Worm (Caenorhabditis elegans): ENCODE data around the gene psr-1.

Gene psr-1

DNA sequence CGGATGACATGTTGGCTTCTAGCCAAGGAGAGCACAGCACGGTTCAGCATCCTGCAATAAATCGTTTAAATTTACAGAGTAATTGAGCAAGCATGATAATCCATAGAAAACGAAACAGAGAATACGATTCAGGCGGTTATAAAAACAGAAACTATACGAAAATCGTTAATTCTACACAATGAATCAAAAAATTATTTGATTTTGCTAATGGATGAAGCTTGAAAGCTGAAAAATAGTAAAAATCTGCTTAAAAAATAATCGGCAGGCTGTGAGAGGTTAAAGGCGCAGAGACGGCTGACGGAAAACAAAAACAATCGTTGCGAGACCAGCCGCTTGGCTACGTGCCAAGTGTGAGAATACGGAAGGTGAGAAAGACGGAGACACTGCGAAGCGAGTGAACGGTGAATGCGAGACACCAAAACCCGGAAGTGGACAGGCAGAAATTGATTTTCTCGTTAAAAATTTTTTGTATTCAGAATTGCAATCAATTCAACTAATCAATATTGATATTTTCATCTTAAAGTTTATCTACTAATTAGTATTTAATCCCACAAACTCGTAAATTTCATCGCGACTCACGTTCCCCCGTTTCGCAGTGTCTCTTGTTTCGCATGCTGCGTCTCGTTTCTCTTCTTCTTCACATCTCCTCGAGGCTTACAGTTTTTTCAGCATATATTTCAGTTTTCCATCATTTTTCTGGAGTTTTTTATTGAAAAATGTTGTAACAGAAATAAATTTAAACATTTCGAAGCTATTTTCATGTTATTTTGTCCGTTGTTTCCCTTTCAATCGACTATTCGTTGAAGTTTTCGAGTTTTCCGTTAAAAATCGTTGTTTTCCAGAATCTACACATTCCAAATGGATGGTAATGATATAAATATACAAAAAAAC is 7.3 kb downstream of the psr-1 start, which contains the start of the genes F29B9.11 and jmjd-1.2:
TSS of gene F29B9.11 (minus strand) at position 51 of the 891 bp plus-strand sequence.
TSS of gene jmjd-1.2 (plus strand) at position 841 of the 891 bp plus-strand sequence.
- TF ChIP-seq ceh-31 (tag; optimal IDR thresholded peaks at IDR 0.05), result peak; percentile 100
- TF ChIP-seq madf-2 (tag; optimal IDR thresholded peaks at IDR 0.05), result peak; percentile 58
- TF ChIP-seq syd-9 (tag; optimal IDR thresholded peaks at IDR 0.05), result peak; percentile 90
- TF ChIP-seq unc-42 (tag; optimal IDR thresholded peaks at IDR 0.05), result peak; percentile 83
- peak; percentile 8 for TF ChIP-seq ceh-9 (tag; optimal IDR thresholded peaks at IDR 0.05)
- TF ChIP-seq pha-4 (tag; optimal IDR thresholded peaks at IDR 0.05), result no peak
- TF ChIP-seq dve-1 (tag; optimal IDR thresholded peaks at IDR 0.05), result peak; percentile 39
- peak; percentile 83 for TF ChIP-seq pha-2 (tag; optimal IDR thresholded peaks at IDR 0.05)
- TF ChIP-seq ztf-16 (tag; optimal IDR thresholded peaks at IDR 0.05), result peak; percentile 72
- no peak for TF ChIP-seq fkh-10 (GFP tag; optimal IDR thresholded peaks at IDR 0.05)
- TF ChIP-seq pqm-1 (tag; optimal IDR thresholded peaks at IDR 0.05), result peak; percentile 92
- 0 out of 2 replicates have a peak, but pooled peaks have one; percentile 57 for TF ChIP-seq ceh-45 (GFP tag; IDR thresholded peaks at IDR 0.05)
- TF ChIP-seq ttx-3 (tag; optimal IDR thresholded peaks at IDR 0.05), result peak; percentile 71
- peak; percentile 91 for TF ChIP-seq lim-6 (tag; optimal IDR thresholded peaks at IDR 0.05)
- TF ChIP-seq unc-55 (GFP tag; optimal IDR thresholded peaks at IDR 0.05), result peak; percentile 65
- no peak for TF ChIP-seq ama-1 (optimal IDR thresholded peaks at IDR 0.05)
- peak; percentile 96 for TF ChIP-seq F13H6.1 (tag; optimal IDR thresholded peaks at IDR 0.05)
- peak; percentile 82 for TF ChIP-seq mec-3 (tag; optimal IDR thresholded peaks at IDR 0.05; ENCODE audit: borderline replicate concordance)
- peak; percentile 10 for TF ChIP-seq lin-11 (tag; optimal IDR thresholded peaks at IDR 0.05)
- TF ChIP-seq npax-4 (tag; optimal IDR thresholded peaks at IDR 0.05), result no peak
- TF ChIP-seq elt-2 (tag; optimal IDR thresholded peaks at IDR 0.05), result peak; percentile 91
- peak; percentile 49 for TF ChIP-seq gmeb-2 (tag; optimal IDR thresholded peaks at IDR 0.05)
- TF ChIP-seq pat-9 (tag; optimal IDR thresholded peaks at IDR 0.05), result peak; percentile 23
- peak; percentile 95 for TF ChIP-seq ahr-1 (tag; optimal IDR thresholded peaks at IDR 0.05)
- no peak for TF ChIP-seq nhr-232 (tag; optimal IDR thresholded peaks at IDR 0.05)
- TF ChIP-seq ceh-6 (GFP tag; optimal IDR thresholded peaks at IDR 0.05), result no peak
- TF ChIP-seq hlh-15 (tag; optimal IDR thresholded peaks at IDR 0.05), result peak; percentile 70
- no peak for TF ChIP-seq ceh-22 (tag; optimal IDR thresholded peaks at IDR 0.05)
- no peak for TF ChIP-seq ceh-24 (tag; optimal IDR thresholded peaks at IDR 0.05)
- TF ChIP-seq sdc-2 (tag; optimal IDR thresholded peaks at IDR 0.05), result peak; percentile 75
- TF ChIP-seq T23F11.4 (GFP tag; optimal IDR thresholded peaks at IDR 0.05), result peak; percentile 73
- TF ChIP-seq ceh-18 (tag; optimal IDR thresholded peaks at IDR 0.05), result peak; percentile 86
- TF ChIP-seq C08G9.2 (tag; optimal IDR thresholded peaks at IDR 0.05), result peak; percentile 99
- TF ChIP-seq unc-3 (GFP tag; conservative IDR thresholded peaks at IDR 0.05), result no peak
- peak; percentile 72 for TF ChIP-seq unc-3 (tag; optimal IDR thresholded peaks at IDR 0.05)
- TF ChIP-seq C38D4.7 (GFP tag; optimal IDR thresholded peaks at IDR 0.05), result peak; percentile 14
- peak; percentile 24 for TF ChIP-seq dmd-4 (tag; optimal IDR thresholded peaks at IDR 0.05; ENCODE audit: borderline replicate concordance)
- TF ChIP-seq pros-1 (tag; optimal IDR thresholded peaks at IDR 0.05), result no peak
- peak; percentile 76 for TF ChIP-seq eyg-1 (tag; optimal IDR thresholded peaks at IDR 0.05)
- TF ChIP-seq rnt-1 (tag; optimal IDR thresholded peaks at IDR 0.05), result peak; percentile 97
- peak; percentile 33 for TF ChIP-seq pax-1 (tag; optimal IDR thresholded peaks at IDR 0.05)
- no peak for TF ChIP-seq K02D7.2 (tag; optimal IDR thresholded peaks at IDR 0.05)
- peak; percentile 98 for TF ChIP-seq ceh-34 (tag; optimal IDR thresholded peaks at IDR 0.05)
- no peak for TF ChIP-seq odd-2 (tag; optimal IDR thresholded peaks at IDR 0.05)
- TF ChIP-seq Y22D7AL.16 (tag; optimal IDR thresholded peaks at IDR 0.05), result peak; percentile 9
- TF ChIP-seq tbx-2 (tag; optimal IDR thresholded peaks at IDR 0.05), result peak; percentile 99
- peak; percentile 99 for TF ChIP-seq ceh-2 (tag; optimal IDR thresholded peaks at IDR 0.05)
- TF ChIP-seq hlh-6 (tag; optimal IDR thresholded peaks at IDR 0.05), result peak; percentile 73
- no peak for TF ChIP-seq nhr-11 (tag; optimal IDR thresholded peaks at IDR 0.05)
- TF ChIP-seq elt-4 (tag; optimal IDR thresholded peaks at IDR 0.05), result no peak
- no peak for TF ChIP-seq sox-2 (GFP tag; IDR thresholded peaks at IDR 0.05)
- peak; percentile 79 for TF ChIP-seq fkh-6 (tag; optimal IDR thresholded peaks at IDR 0.05)

Data from whole organism, late embryonic.